Worm (Caenorhabditis elegans) whole organism, early embryonic: ENCODE results near the gene C28A5.6.

Source experiments
- B0310.2 ChIP-seq: sonication (generic microtip); optimal IDR thresholded peaks from 2 replicates; lab custom pipeline; 2016; ENCODE audit warnings: mild to moderate bottlenecking, missing genetic modification characterization, missing compliant biosample characterization
- F13C5.2 ChIP-seq: sonication (generic microtip); optimal IDR thresholded peaks from 2 replicates; lab custom pipeline; 2017; ENCODE audit warnings: mild to moderate bottlenecking, missing genetic modification characterization, inconsistent platforms, missing compliant biosample characterization
- aly-1 ChIP-seq: sonication (generic microtip); optimal IDR thresholded peaks from 2 replicates; lab custom pipeline; 2016; ENCODE audit warnings: missing genetic modification characterization, missing compliant biosample characterization
- ama-1 ChIP-seq: fragments of 150-350 bp; optimal IDR thresholded peaks from 2 replicates; lab custom pipeline; 2014
- ceh-13 ChIP-seq: fragments of 200-800 bp; sonication (Bioruptor generic); optimal IDR thresholded peaks from 2 replicates; lab custom pipeline; 2018; ENCODE audit warnings: mild to moderate bottlenecking, missing genetic modification characterization, missing compliant biosample characterization
- ceh-36 ChIP-seq: sonication (generic microtip); optimal IDR thresholded peaks from 2 replicates; lab custom pipeline; 2016; ENCODE audit warnings: missing genetic modification characterization, inconsistent platforms, missing compliant biosample characterization
- ets-7 ChIP-seq: sonication (generic microtip); optimal IDR thresholded peaks from 2 replicates; lab custom pipeline; 2016; ENCODE audit warnings: missing genotype, missing genetic modification characterization, missing compliant biosample characterization
- flt-1 ChIP-seq: fragments of 200-800 bp; sonication (Bioruptor generic); IDR thresholded peaks from 2 replicates; pipeline ENCODE4 v1.3.6; 2022; ENCODE audit warnings: missing genetic modification characterization, missing compliant biosample characterization
- hmbx-1 ChIP-seq: sonication (generic microtip); optimal IDR thresholded peaks from 2 replicates; lab custom pipeline; 2016; ENCODE audit warnings: mild to moderate bottlenecking, missing genetic modification characterization, missing compliant biosample characterization
- hmg-4 ChIP-seq: fragments of 200-800 bp; sonication (Bioruptor generic); optimal IDR thresholded peaks from 2 replicates; lab custom pipeline; 2018; ENCODE audit warnings: mild to moderate bottlenecking, missing genetic modification characterization, missing compliant biosample characterization
- hnd-1 ChIP-seq: sonication (generic microtip); optimal IDR thresholded peaks from 2 replicates; lab custom pipeline; 2016; ENCODE audit warnings: missing genetic modification characterization, missing compliant biosample characterization
- pes-1 ChIP-seq: fragments of 200-800 bp; sonication (Bioruptor generic); IDR thresholded peaks from 2 replicates; pipeline ENCODE4 v1.3.6; 2022; ENCODE audit warnings: missing genetic modification reagents, missing genetic modification characterization, missing compliant biosample characterization
- scrt-1 ChIP-seq: fragments of 200-800 bp; sonication (Bioruptor generic); IDR thresholded peaks from 2 replicates; pipeline ENCODE4 v1.3.6; 2022; ENCODE audit warnings: missing genetic modification characterization, missing compliant biosample characterization
- sea-1 ChIP-seq: fragments of 200-800 bp; sonication (Bioruptor generic); conservative IDR thresholded peaks from 2 replicates; pipeline ENCODE4 v1.3.6; 2022; ENCODE audit warnings: missing genetic modification characterization, missing compliant biosample characterization
- tbx-11 ChIP-seq: fragments of 200-800 bp; sonication (Bioruptor generic); IDR thresholded peaks from 2 replicates; pipeline ENCODE4 v1.3.6; 2022; ENCODE audit warnings: missing genetic modification characterization, missing compliant biosample characterization
- tbx-37 ChIP-seq: fragments of 200-800 bp; sonication (Bioruptor generic); conservative IDR thresholded peaks from 2 replicates; pipeline ENCODE4 v1.3.6; 2022; ENCODE audit warnings: missing genetic modification reagents, missing genetic modification characterization, missing compliant biosample characterization
- tra-4 ChIP-seq: sonication (generic microtip); optimal IDR thresholded peaks from 2 replicates; lab custom pipeline; 2017; ENCODE audit warnings: missing genetic modification characterization, missing compliant biosample characterization

C28A5.6 gene

DNA sequence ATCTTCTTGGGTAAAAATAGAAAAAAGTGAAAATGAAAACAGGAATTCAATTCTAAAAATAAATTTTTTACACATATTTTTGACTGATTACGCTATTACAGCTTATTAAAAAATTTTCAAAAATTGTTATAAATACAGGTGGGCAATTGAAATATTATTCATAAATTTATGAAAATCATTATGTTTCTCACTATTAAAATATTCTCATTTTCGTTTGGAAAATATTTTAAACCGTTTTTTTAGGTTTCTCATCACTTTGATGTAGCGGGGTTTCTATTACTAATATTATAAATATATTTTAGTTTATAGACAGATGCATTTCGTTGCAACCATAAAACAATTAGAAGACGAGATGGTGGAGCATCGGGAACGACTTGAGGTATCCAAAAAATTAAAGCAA lies 32.2 kb downstream of the C28A5.6 start, which contains the start of gene R07E5.5:
Gene R07E5.5, plus strand, starts transcription at position 301 of the 400 bp plus-strand sequence.
- no peak for TF ChIP-seq tra-4 (tag; lab: Kevin White, UChicago)
- TF ChIP-seq hnd-1 (tag; lab: Kevin White, UChicago), result no peak
- no peak for TF ChIP-seq sea-1 (GFP tag; lab: Robert Waterston, UW)
- TF ChIP-seq flt-1, result no peak
- no peak for TF ChIP-seq F13C5.2
- no peak for TF ChIP-seq hmbx-1 (tag; lab: Kevin White, UChicago)
- TF ChIP-seq hmg-4 (GFP tag; lab: Kevin White, UChicago), result no peak
- TF ChIP-seq ama-1 (lab: Kevin White, UChicago), result no peak
- TF ChIP-seq ceh-13, result no peak
- no peak for TF ChIP-seq scrt-1 (GFP tag; lab: Robert Waterston, UW)
- no peak for TF ChIP-seq B0310.2 (tag; lab: Kevin White, UChicago)
- no peak for TF ChIP-seq ceh-36 (tag; lab: Kevin White, UChicago)
- TF ChIP-seq ets-7 (tag; lab: Kevin White, UChicago), result no peak
- no peak for TF ChIP-seq tbx-11 (GFP tag; lab: Robert Waterston, UW)
- no peak for TF ChIP-seq pes-1 (GFP tag; lab: Robert Waterston, UW)
- no peak for TF ChIP-seq tbx-37 (GFP tag; lab: Robert Waterston, UW)
- no peak for TF ChIP-seq aly-1 (tag; lab: Kevin White, UChicago)

DNA sequence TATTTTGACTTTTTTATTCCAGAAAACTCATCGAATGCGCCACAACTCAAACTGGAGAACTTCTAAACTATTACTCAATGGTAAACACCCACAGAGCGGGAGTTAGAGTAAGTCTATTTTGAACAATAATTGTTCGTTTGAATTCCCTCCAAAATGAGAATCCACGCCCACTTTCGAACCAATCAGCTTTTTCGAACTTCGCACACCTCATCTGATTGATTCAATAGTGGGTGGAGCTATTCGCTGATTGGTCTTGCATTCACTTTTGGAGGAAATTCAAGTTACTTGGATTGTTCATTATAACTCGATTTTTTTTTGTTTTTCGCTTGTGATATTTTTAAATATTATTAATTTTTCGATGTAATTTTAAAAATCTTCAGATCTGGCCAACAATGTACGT lies 33.4 kb downstream of the C28A5.6 start:
- TF ChIP-seq tra-4 (tag; lab: Kevin White, UChicago) (no peak), pes-1 (GFP tag; lab: Robert Waterston, UW) (no peak)

DNA sequence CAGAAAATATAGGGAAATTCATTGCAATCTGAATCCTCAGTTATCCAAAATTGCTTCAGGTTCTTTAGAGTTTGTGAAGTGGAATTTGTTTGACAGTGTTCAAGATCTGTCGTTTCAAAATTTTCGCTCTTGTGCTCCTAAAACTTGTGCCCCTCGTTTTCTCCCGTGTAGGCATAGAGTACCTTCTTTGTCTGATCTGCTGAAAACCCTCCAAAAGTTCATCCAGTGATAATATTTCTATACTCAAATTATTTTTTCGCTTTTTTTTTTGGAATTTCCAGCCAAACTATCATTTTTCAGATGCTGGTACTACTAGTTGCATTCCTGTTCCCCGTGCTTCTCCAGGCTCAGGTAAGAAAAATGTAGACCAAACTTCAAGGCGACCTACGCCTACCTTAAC lies 34.8 kb downstream of the C28A5.6 start, which contains the start of gene R07E5.4:
Gene R07E5.4, plus strand, starts transcription at position 301 of the 400 bp plus-strand sequence.
- TF ChIP-seq aly-1 (tag; lab: Kevin White, UChicago), result no peak
- no peak for TF ChIP-seq F13C5.2
- no peak for TF ChIP-seq tra-4 (tag; lab: Kevin White, UChicago)
- no peak for TF ChIP-seq tbx-37 (GFP tag; lab: Robert Waterston, UW)
- TF ChIP-seq tbx-11 (GFP tag; lab: Robert Waterston, UW), result no peak
- TF ChIP-seq pes-1 (GFP tag; lab: Robert Waterston, UW), result no peak
- TF ChIP-seq sea-1 (GFP tag; lab: Robert Waterston, UW), result no peak
- TF ChIP-seq ets-7 (tag; lab: Kevin White, UChicago), result no peak
- no peak for TF ChIP-seq flt-1
- no peak for TF ChIP-seq hmbx-1 (tag; lab: Kevin White, UChicago)
- no peak for TF ChIP-seq ceh-13
- TF ChIP-seq hnd-1 (tag; lab: Kevin White, UChicago), result no peak
- TF ChIP-seq B0310.2 (tag; lab: Kevin White, UChicago), result no peak
- TF ChIP-seq scrt-1 (GFP tag; lab: Robert Waterston, UW), result no peak
- no peak for TF ChIP-seq ceh-36 (tag; lab: Kevin White, UChicago)
- TF ChIP-seq ama-1 (lab: Kevin White, UChicago), result no peak
- no peak for TF ChIP-seq hmg-4 (GFP tag; lab: Kevin White, UChicago)

DNA sequence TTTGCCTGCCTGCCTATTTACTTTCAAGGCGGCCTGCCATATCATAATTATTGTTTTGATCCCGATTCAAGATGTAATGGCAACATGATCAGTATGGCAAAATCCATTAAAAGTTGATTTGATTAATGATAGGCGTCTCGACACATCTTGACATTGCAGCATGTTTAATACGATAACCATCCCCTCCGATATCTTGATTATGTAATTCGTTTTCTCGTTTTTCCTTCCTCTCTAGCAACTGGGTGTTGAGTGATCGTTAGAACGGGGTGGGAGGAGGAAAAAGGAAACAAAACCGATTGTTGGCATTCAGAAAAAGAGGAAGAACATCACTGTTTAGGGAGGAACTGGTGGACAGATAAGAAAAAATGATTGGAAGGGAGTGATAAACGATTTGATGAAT lies 37.4 kb downstream of the C28A5.6 start:
- TF ChIP-seq ceh-13, result no peak
- no peak for TF ChIP-seq hmbx-1 (tag; lab: Kevin White, UChicago)
- TF ChIP-seq flt-1, result no peak
- TF ChIP-seq ceh-36 (tag; lab: Kevin White, UChicago), result no peak
- TF ChIP-seq sea-1 (GFP tag; lab: Robert Waterston, UW), result no peak
- TF ChIP-seq tbx-11 (GFP tag; lab: Robert Waterston, UW), result no peak
- no peak for TF ChIP-seq aly-1 (tag; lab: Kevin White, UChicago)
- no peak for TF ChIP-seq ets-7 (tag; lab: Kevin White, UChicago)

DNA sequence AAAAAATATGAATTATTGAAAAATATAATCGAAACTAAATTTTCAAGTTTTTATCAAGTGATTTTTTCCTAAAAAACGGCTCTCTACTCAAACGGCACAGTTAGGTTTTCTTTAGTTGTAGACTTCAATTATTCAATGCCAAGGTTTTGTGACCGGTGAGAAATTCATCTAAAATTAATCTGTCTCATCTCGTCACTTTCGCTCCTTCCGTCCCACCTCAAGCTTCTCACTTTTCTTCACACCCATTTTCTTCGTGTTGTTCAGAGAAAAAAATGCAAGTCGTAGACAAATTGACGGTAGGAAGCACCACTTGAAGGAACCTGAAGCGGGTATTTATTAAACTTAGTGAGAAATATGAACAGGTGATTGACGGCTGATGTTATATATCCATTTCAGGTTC lies 38.0 kb downstream of the C28A5.6 start:
- TF ChIP-seq pes-1 (GFP tag; lab: Robert Waterston, UW) (no peak), ceh-36 (tag; lab: Kevin White, UChicago) (no peak), hnd-1 (tag; lab: Kevin White, UChicago) (no peak), B0310.2 (tag; lab: Kevin White, UChicago) (no peak), aly-1 (tag; lab: Kevin White, UChicago) (no peak), sea-1 (GFP tag; lab: Robert Waterston, UW) (no peak), tbx-37 (GFP tag; lab: Robert Waterston, UW) (no peak), F13C5.2 (no peak), hmbx-1 (tag; lab: Kevin White, UChicago) (no peak), tbx-11 (GFP tag; lab: Robert Waterston, UW) (no peak), ama-1 (lab: Kevin White, UChicago) (no peak), flt-1 (no peak), tra-4 (tag; lab: Kevin White, UChicago) (no peak), hmg-4 (GFP tag; lab: Kevin White, UChicago) (no peak), ceh-13 (no peak)

DNA sequence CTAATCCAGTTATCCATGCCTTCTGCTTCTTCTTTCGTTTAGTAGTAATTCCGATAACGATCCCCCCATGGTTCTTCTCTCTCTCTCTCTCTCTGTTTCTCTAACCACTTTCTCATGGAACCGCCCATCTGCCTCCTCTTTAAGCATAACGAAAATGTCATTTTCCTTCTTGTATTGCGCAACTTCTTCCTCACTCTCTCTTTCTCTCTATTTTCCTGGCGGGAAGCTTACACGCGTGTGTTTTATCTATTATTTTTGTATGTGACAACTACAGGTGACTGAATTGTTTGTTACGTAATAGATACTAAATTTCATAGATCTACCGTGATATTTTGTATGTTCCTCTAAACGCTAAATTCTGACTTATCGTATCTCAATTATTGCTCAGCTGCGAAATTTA lies 38.9 kb downstream of the C28A5.6 start:
- TF ChIP-seq tbx-11 (GFP tag; lab: Robert Waterston, UW), result no peak
- TF ChIP-seq sea-1 (GFP tag; lab: Robert Waterston, UW), result no peak
- TF ChIP-seq pes-1 (GFP tag; lab: Robert Waterston, UW), result no peak
- TF ChIP-seq ama-1 (lab: Kevin White, UChicago), result no peak
- no peak for TF ChIP-seq hmbx-1 (tag; lab: Kevin White, UChicago)
- no peak for TF ChIP-seq ceh-36 (tag; lab: Kevin White, UChicago)
- no peak for TF ChIP-seq tbx-37 (GFP tag; lab: Robert Waterston, UW)
- TF ChIP-seq scrt-1 (GFP tag; lab: Robert Waterston, UW), result no peak
- TF ChIP-seq ceh-13, result no peak
- TF ChIP-seq tra-4 (tag; lab: Kevin White, UChicago), result no peak
- no peak for TF ChIP-seq hmg-4 (GFP tag; lab: Kevin White, UChicago)
- TF ChIP-seq ets-7 (tag; lab: Kevin White, UChicago), result no peak
- TF ChIP-seq aly-1 (tag; lab: Kevin White, UChicago), result no peak
- TF ChIP-seq flt-1, result no peak
- no peak for TF ChIP-seq hnd-1 (tag; lab: Kevin White, UChicago)
- TF ChIP-seq B0310.2 (tag; lab: Kevin White, UChicago), result no peak
- no peak for TF ChIP-seq F13C5.2

DNA sequence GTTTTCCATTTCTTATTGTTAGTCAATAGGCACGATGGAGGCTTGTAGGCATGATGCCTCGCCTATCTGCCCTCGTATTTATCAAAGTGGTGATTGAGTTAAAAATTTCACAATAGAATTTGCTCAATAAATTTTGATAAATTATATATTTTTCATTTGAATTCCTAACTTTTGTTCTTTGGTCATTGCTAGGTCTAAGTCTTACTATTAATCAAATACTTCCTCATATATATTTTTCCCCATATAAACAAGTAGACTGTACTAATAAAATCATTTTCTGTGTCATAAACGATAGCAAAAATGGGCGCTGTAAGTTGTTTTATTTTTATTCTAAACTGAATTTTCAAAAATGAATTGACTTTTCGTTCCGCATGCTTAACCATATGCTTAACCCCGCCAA lies 44.8 kb downstream of the C28A5.6 start, which contains the start of gene pals-28:
Gene pals-28, plus strand, starts transcription at position 301 of the 400 bp plus-strand sequence.
- TF ChIP-seq ets-7 (tag; lab: Kevin White, UChicago) (no peak), flt-1 (no peak), aly-1 (tag; lab: Kevin White, UChicago) (no peak), ama-1 (lab: Kevin White, UChicago) (no peak), B0310.2 (tag; lab: Kevin White, UChicago) (no peak), ceh-13 (no peak)
